Worm (Caenorhabditis elegans): ENCODE measurements around the gene M28.9.

DNA sequence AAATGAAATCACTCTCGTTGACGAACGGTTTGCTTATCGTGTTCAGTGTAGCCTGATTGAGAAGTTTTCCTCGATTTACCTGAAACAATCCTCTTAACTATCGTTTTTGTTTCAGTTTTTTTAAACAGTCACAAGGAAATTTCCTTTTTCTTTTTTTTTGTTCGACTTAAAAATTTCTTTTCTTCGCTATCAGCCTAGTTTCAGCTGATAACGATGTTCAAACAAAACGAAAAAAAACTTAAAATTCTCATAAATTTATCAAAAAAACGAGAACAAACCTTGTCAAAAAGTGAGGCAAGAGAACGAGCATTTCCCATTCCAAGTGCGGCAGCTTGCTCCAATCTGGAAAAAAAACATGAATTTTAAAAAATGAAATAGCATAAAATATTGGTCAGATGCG is 14.3 kb downstream of the M28.9 start:
- no peak for TF ChIP-seq W03F9.2 (tag; optimal IDR thresholded peaks at IDR 0.05)
- TF ChIP-seq dao-5 (tag; optimal IDR thresholded peaks at IDR 0.05) = no peak
